Worm (Caenorhabditis elegans) whole organism, L1 larva: ENCODE measurements around the gene Y45G5AL.1.

ENCODE experiments used
- nhr-20 ChIP-seq: sonication (generic microtip); optimal IDR thresholded peaks from 2 replicates; lab custom pipeline; 2016; ENCODE audit warnings: mild to moderate bottlenecking, missing genetic modification characterization, missing compliant biosample characterization
- sox-4 ChIP-seq: sonication (generic microtip); optimal IDR thresholded peaks from 2 replicates; lab custom pipeline; 2016; ENCODE audit warnings: missing genetic modification characterization, missing compliant biosample characterization
- unc-62 ChIP-seq: fragments of 150-350 bp; optimal IDR thresholded peaks from 2 replicates; lab custom pipeline; 2014; ENCODE audit warnings: missing biosample characterization, missing genetic modification reagents, missing genetic modification characterization

ce11 chrV:4101567-4101966, 42.7 kb upstream of the Y45G5AL.1 start, which contains the start of gene srj-40:
- TF ChIP-seq unc-62 (GFP tag; lab: Kevin White, UChicago) (no peak), nhr-20 (tag; lab: Kevin White, UChicago) (no peak), sox-4 (tag; lab: Kevin White, UChicago) (no peak)
